Worm (Caenorhabditis elegans) whole organism, L4/young adult: ENCODE data around the gene C29F9.12.
"Not testable (repeated sequence)": the region's sequence is repeated elsewhere in the genome, so short reads cannot be mapped to it uniquely, and the experiment has no call there.

ENCODE experiments used
- W03F9.2 ChIP-seq: fragments of 150-350 bp; optimal IDR thresholded peaks from 2 replicates; lab custom pipeline; 2014; ENCODE audit warnings: missing biosample characterization, missing genetic modification characterization
- dao-5 ChIP-seq: sonication (generic microtip); optimal IDR thresholded peaks from 2 replicates; lab custom pipeline; 2016; ENCODE audit warnings: missing genotype, missing genetic modification characterization, moderate library complexity, missing compliant biosample characterization
- him-1 ChIP-seq: sonication (generic microtip); optimal IDR thresholded peaks from 2 replicates; lab custom pipeline; 2016; ENCODE audit warnings: missing genotype, missing genetic modification reagents, missing genetic modification characterization, missing compliant biosample characterization

C29F9.12 gene

DNA sequence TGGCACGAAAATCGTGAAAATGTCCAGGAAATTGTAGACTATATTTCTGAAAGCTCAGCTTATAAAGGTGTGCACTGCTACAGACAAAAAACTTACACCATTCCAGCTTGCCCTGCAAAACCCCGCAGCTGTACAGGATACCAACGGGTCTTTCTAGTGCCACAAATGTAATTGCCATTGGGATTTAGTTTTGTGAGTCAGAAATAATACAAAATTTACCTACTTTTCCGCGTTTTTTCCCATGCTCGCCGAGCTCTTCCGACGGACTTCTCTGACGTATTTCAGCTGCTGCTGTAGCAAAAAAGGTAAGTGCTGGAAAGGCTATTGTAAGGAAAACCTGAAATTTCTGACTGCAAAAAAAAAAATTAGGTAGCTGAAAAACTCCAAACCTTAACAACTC, 24.8 kb downstream of the C29F9.12 start, which contains the start of gene C29F9.8:
TSS of gene C29F9.8 (minus strand) at position 101 of the 400 bp plus-strand sequence.
- TF ChIP-seq W03F9.2, dao-5, him-1 (tag; lab: Kevin White, UChicago): not testable (repeated sequence)

DNA sequence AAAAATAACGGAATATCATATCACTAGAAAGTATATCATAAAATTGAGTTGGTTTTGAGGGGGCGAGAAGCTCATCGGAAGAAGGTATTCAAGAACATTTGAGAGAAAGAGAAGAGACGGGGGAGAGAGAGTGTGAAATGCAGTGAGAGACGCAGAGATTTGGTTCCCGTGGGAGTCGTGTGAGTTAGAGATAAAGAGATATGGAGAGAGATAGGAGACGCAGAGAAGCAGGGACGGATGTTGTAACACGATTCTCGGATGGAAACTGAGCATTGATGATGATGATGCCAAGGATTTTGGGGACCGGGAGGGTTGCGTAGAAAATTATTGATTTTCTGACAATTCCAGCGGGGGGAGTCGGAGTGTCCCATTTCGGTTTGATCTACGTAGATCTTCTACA, 25.6 kb downstream of the C29F9.12 start:
- no peak for TF ChIP-seq dao-5 (tag; lab: Kevin White, UChicago)
- no peak for TF ChIP-seq him-1 (tag; lab: Kevin White, UChicago)
- TF ChIP-seq W03F9.2 (tag; lab: Kevin White, UChicago): no peak

DNA sequence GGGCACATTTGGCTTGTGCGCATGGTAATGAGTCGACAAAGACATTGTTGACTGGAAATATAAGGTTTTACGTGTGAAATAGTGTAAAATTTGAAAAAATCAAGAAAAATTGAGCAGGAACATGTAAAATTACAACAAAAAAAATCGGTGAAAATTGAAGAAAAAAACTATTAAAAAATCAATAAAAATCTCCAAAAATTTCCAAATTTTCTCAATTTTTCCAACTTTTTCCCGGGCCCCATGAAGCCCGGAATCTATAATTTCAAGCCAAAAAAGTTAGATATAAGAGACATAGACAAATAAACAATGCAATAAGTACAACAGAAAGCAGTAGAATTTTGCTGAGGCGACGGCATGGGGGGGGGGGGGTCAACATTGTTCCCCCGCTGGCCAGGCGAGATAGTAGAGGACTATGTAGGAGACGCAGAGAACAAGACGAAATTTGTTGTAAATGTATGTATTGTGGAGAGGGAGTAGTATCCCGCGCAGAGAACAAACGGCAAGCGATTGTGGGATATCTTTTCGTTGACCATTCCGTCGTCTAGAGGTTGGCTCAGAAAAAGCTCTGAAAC, 27.0 kb downstream of the C29F9.12 start, which contains the start of gene pat-4:
TSS of gene pat-4 (minus strand) at position 51 of the 572 bp plus-strand sequence.
- TF ChIP-seq W03F9.2 (tag; lab: Kevin White, UChicago) (no peak), dao-5 (tag; lab: Kevin White, UChicago) (no peak), him-1 (tag; lab: Kevin White, UChicago) (no peak)

DNA sequence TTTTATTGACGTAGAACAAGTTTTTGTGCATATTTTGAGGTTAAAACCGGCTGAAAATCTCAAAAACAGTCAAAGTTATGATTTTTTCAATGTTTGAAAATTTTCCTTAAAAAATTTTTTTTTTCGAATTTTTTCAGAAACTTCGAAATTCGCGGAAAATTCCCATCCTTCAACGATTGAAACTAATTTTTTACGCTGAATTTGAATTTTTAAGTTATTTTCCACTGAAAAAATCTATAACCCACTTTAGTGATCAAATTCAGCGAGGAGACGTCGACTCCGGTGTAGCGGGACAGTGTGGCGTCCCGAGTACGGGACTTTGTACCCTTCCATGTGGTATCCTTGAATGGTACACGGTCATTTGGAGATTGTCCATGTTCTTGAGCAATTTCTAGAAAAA, 29.6 kb downstream of the C29F9.12 start:
- TF ChIP-seq W03F9.2 (tag; lab: Kevin White, UChicago) (no peak), him-1 (tag; lab: Kevin White, UChicago) (no peak), dao-5 (tag; lab: Kevin White, UChicago) (no peak)

DNA sequence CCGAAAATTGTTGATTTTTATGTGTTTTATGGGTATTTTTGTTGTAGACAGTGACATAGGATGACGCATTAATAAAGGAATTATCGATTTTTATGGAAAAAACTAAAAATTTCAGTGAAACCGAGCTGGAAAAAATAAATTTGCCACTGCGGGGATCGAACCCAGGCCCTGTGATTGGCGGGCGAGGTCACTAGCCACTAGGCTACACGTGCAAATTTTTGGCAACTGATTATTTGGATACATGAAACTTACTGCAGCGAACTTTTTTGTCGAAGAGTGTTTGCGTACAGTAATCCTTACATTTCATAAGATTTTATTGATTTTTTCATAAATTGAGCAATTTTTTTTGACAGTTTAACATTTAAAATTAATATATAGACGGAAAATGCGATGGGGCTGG, 32.7 kb downstream of the C29F9.12 start:
- TF ChIP-seq dao-5 (tag; lab: Kevin White, UChicago) (no peak), W03F9.2 (tag; lab: Kevin White, UChicago) (peak; percentile 40), him-1 (tag; lab: Kevin White, UChicago) (no peak)

DNA sequence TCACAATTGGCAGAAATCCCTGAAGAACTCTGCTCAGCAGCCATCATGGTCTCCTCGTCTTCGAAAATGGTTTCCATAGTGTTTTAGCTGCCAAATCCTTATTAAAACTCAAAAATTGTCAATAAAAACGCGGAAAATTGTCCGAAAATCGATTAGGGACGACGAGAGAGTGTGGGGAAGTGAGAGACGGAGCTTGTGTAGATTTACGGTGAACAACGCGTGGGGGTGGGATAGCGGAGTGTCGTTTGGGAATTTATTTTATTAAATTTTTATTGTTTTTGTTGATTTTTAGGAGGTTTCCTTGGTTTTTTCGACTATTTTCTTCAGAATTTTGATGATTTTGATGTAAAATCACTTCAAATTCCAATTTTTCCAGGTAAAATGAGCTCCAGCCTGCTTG, 34.6 kb downstream of the C29F9.12 start, which contains the start of the genes F54C4.4 and mrpl-40:
TSS of gene F54C4.4 (minus strand) at position 199 of the 400 bp plus-strand sequence.
TSS of gene mrpl-40 (plus strand) at position 377 of the 400 bp plus-strand sequence.
- TF ChIP-seq dao-5 (tag; lab: Kevin White, UChicago): no peak
- no peak for TF ChIP-seq him-1 (tag; lab: Kevin White, UChicago)
- no peak for TF ChIP-seq W03F9.2 (tag; lab: Kevin White, UChicago)

- TF ChIP-seq him-1 (tag; lab: Kevin White, UChicago) (no peak), W03F9.2 (tag; lab: Kevin White, UChicago) (peak; percentile 83)
Observed at ce11 chrIII:86316-86715, 35.5 kb downstream of the C29F9.12 start, which contains the start of gene attf-3. attf-3 (minus strand) TSS chrIII:86384.

DNA sequence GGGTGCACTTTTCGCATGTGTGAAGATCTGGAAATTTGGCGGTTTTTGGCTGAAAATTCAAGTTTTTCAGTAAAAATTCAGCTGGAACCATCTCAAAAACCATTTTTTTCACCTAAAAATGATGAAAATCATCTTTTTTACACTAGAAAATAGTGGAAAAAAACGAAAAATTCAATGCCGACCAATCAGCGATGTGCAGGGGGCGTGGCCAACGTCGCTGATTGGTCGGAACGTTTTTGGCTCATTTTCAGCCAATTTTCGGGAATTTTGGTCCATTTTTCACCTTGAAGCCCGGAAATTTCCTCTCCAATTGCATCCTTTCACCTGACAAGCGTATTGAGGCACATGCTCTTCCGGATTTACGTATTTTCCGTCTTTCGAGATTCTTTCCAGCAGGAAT, 37.5 kb downstream of the C29F9.12 start:
- no peak for TF ChIP-seq dao-5 (tag; lab: Kevin White, UChicago)
- TF ChIP-seq him-1 (tag; lab: Kevin White, UChicago): no peak

DNA sequence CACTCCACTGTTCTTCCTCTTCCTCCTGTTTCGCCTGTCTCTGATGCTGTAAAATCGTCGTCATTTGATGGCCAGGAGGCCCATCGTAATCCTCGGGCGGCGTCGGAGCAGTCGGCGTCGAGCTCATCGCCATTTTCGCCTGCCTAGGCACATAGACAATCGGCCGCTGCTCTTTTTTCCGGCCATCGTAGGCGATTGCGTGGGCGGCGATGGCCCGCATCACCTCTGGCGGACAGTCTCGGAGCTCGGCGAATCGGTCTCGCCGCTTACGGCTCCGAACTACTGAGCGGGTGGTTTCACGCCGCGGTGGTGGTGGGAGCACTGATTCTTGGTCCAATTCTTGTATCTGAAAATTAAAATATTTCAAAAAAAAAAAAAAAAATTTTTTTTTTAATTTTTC, 49.8 kb downstream of the C29F9.12 start:
- TF ChIP-seq W03F9.2 (tag; lab: Kevin White, UChicago) (no peak), him-1 (tag; lab: Kevin White, UChicago) (no peak), dao-5 (tag; lab: Kevin White, UChicago) (no peak)
